Worm (Caenorhabditis elegans): ENCODE results near the gene pals-20.

ce11 chrIII:1429275-1429674, 41.2 kb upstream of the pals-20 start:
- no peak for TF ChIP-seq unc-62 (GFP tag; optimal IDR thresholded peaks at IDR 0.05)
- no peak for TF ChIP-seq ztf-11 (tag; optimal IDR thresholded peaks at IDR 0.05)
- no peak for TF ChIP-seq snpc-4 (tag; optimal IDR thresholded peaks at IDR 0.05)
- no peak for TF ChIP-seq C04F5.9 (tag; optimal IDR thresholded peaks at IDR 0.05)
- TF ChIP-seq aha-1 (tag; optimal IDR thresholded peaks at IDR 0.05) = no peak
- TF ChIP-seq ces-1 (GFP tag; optimal IDR thresholded peaks at IDR 0.05) = no peak
- no peak for TF ChIP-seq ama-1 (optimal IDR thresholded peaks at IDR 0.05)
- no peak for TF ChIP-seq nhr-237 (tag; optimal IDR thresholded peaks at IDR 0.05)
- no peak for TF ChIP-seq rnt-1 (tag; optimal IDR thresholded peaks at IDR 0.05)
- TF ChIP-seq nhr-76 (tag; optimal IDR thresholded peaks at IDR 0.05) = no peak

All from whole organism, L1 larva.